Worm (Caenorhabditis elegans) whole organism, young adult: Measurements from ENCODE around the gene zfp-1.

Source experiments
- hmg-20 ChIP-seq: fragments of 200-800 bp; sonication (Bioruptor generic); IDR thresholded peaks from 2 replicates; pipeline ENCODE4 v1.3.6; 2022; ENCODE audit warnings: missing genetic modification reagents, missing genetic modification characterization, missing compliant biosample characterization
- snpc-4 ChIP-seq, 5 experiments: fragments of 150-350 bp in 1 of 5; sonication (generic microtip) in 4 of 5; optimal IDR thresholded peaks; 2 replicates each; lab custom pipeline; 2014 to 2018; ENCODE audit warnings: missing genetic modification characterization in 5 of 5, missing biosample characterization in 3 of 5, antibody characterized with exemption in 2 of 5, mild to moderate bottlenecking in 2 of 5, missing compliant biosample characterization in 2 of 5, missing genotype in 2 of 5, moderate library complexity in 2 of 5, missing genetic modification reagents in 1 of 5
- ztf-18 ChIP-seq: sonication (generic microtip); optimal IDR thresholded peaks from 2 replicates; lab custom pipeline; 2016; ENCODE audit warnings: missing genotype, mild to moderate bottlenecking, missing genetic modification characterization, missing compliant biosample characterization

- TF ChIP-seq snpc-4 (GFP tag; optimal IDR thresholded peaks at IDR 0.05; lab: Kevin White, UChicago) (no peak), snpc-4 (tag; optimal IDR thresholded peaks at IDR 0.05; lab: Kevin White, UChicago) (no peak), ztf-18 (no peak), hmg-20 (GFP tag; lab: Robert Waterston, UW) (no peak)
These were observed 5.3 kb upstream of the zfp-1 start, which contains the start of gene K02D10.8 for ce11 chrIII:8786077-8786476.
